Worm (Caenorhabditis elegans): ENCODE data around the gene K10H10.5.

K10H10.5 gene

DNA sequence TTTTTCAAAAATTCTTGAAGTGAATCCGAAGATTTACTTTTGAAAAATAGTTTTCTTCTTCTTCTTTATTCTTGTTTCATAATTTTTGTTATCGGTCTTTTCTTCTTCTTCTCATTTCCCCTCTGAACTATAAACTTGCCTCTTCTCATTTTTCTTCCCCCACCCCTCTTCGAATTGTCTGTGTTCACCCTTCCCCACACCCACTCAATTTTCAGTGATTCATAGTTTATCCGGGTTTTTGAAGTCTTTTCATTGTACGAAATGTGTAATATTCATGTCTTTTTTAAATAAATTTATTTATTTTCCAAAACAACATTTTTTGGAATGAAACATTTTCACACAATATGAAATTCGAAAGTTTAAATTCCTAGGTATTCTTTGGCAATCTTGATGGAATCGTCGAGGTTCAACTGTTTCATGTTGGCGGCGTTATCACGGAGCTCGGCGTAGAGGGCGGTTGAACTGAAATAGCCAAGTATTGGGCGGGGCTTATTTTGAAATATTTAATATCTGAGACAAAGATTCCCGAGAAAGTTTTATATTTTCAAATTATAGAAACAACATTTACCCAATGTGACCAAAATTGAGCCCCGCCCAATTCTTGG lies 8.9 kb upstream of the K10H10.5 start:
- TF ChIP-seq mxl-1 (tag; optimal IDR thresholded peaks at IDR 0.05) (no peak), lin-35 (GFP tag; optimal IDR thresholded peaks at IDR 0.05) (peak in 1 of 3 experiments; percentile 15), lin-26 (GFP tag; IDR thresholded peaks at IDR 0.05) (0 out of 2 replicates have a peak, but pooled peaks have one; percentile 4), ama-1 (optimal IDR thresholded peaks at IDR 0.05) (peak; percentile 69), ama-1 (GFP tag; optimal IDR thresholded peaks at IDR 0.05) (no peak)

DNA sequence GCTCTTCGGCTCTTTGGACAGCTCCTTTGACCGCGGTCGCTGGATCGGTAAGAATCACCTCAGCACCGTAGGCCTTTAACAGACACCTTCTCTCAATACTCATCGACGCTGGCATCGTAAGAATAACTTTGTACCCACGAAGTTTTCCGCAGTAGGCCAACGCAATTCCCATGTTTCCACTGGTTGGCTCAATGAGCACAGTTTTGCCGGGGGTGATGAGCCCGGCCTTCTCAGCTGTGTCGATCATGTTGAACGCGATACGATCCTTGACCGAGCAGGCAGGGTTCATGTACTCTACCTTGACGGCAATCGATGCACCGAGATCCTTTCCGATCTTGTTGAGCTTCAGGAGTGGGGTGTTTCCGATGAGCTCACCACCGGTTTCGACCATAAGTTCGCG lies 7.5 kb upstream of the K10H10.5 start:
- 0 out of 2 replicates have a peak, but pooled peaks have one; percentile 12 for TF ChIP-seq mcd-1 (GFP tag; IDR thresholded peaks at IDR 0.05)
- TF ChIP-seq madf-10 (tag; optimal IDR thresholded peaks at IDR 0.05): no peak
- no peak for TF ChIP-seq lsy-27 (tag; optimal IDR thresholded peaks at IDR 0.05; ENCODE audit: borderline replicate concordance, insufficient read depth)
- TF ChIP-seq lin-26 (GFP tag; IDR thresholded peaks at IDR 0.05): peak; percentile 57; the same call in 1 of the 2 replicates
- no peak for TF ChIP-seq tbx-9 (tag; optimal IDR thresholded peaks at IDR 0.05; ENCODE audit: borderline replicate concordance)
- TF ChIP-seq snpc-1.1 (tag; optimal IDR thresholded peaks at IDR 0.05; ENCODE audit: insufficient read depth): no peak
- TF ChIP-seq ceh-27 (GFP tag; optimal IDR thresholded peaks at IDR 0.05): no peak
- TF ChIP-seq Y56A3A.18 (GFP tag; IDR thresholded peaks at IDR 0.05): no peak
- peak; percentile 52; the same call in 1 of the 2 replicates for TF ChIP-seq zfh-2 (GFP tag; conservative IDR thresholded peaks at IDR 0.05)
- no peak for TF ChIP-seq let-526 (GFP tag; IDR thresholded peaks at IDR 0.05)
- TF ChIP-seq B0336.3 (GFP tag; IDR thresholded peaks at IDR 0.05): no peak
- TF ChIP-seq ekl-4 (GFP tag; IDR thresholded peaks at IDR 0.05): 0 out of 2 replicates have a peak, but pooled peaks have one; percentile 11
- TF ChIP-seq chd-7 (tag; optimal IDR thresholded peaks at IDR 0.05): peak; percentile 18
- peak; percentile 31 for TF ChIP-seq ama-1 (optimal IDR thresholded peaks at IDR 0.05)
- TF ChIP-seq ama-1 (GFP tag; optimal IDR thresholded peaks at IDR 0.05): no peak
- TF ChIP-seq madf-6 (GFP tag; IDR thresholded peaks at IDR 0.05): no peak
- 0 out of 2 replicates have a peak, but pooled peaks have one; percentile 39 for TF ChIP-seq nfyb-1 (GFP tag; IDR thresholded peaks at IDR 0.05)
- no peak for TF ChIP-seq nfya-1 (tag; optimal IDR thresholded peaks at IDR 0.05; ENCODE audit: borderline replicate concordance, insufficient read depth)
- TF ChIP-seq T26A5.8 (tag; optimal IDR thresholded peaks at IDR 0.05): no peak
- TF ChIP-seq ztf-22 (GFP tag; optimal IDR thresholded peaks at IDR 0.05): no peak

DNA sequence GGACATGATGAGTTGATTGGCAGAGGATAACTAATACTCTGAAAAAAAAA lies 7.3 kb upstream of the K10H10.5 start, which contains the start of gene cysl-2:
Gene cysl-2 (minus strand): TSS at position 38 of the 50 bp plus-strand sequence.
- no peak for TF ChIP-seq nfya-1 (tag; optimal IDR thresholded peaks at IDR 0.05; ENCODE audit: borderline replicate concordance, insufficient read depth)
- no peak for TF ChIP-seq rec-8 (tag; optimal IDR thresholded peaks at IDR 0.05)
- TF ChIP-seq mcd-1 (GFP tag; IDR thresholded peaks at IDR 0.05): 0 out of 2 replicates have a peak, but pooled peaks have one; percentile 3

DNA sequence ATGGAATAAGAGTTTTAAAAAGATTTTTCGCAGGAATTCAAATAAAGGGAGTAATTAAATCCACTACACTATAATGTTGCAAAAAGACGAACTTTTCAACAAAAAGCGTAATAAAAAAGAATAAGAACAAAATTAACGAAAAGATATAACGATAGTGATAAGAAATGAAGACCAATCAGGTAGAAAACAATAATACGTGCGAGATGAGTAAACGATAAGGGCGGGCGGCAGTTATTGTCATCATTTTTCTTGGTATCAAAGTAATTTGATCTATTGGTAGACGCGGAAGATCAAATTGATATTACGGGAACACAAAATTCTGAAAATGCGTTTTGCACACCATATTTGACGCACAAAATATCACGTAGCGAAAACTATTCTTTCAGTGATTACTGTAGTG lies 7.1 kb upstream of the K10H10.5 start:
- TF ChIP-seq T07F8.4 (tag; optimal IDR thresholded peaks at IDR 0.05): no peak

DNA sequence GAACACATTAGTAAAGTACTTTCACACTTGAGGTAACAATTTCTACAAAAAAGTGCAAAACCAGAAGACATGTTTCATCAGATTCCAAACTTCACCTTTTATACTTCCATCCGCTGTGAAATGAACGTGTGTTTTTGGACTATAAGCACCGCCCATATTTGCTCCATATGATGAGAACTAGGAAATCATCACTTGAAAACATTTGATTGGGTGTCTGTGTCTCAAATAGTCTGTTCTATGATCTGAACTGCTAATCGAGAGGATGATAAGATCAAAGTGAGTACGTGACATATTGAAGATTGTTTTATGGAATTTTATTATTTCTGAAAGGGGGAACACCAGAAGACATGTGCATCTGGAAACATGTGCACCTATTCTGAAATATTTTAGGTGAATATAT lies 6.2 kb upstream of the K10H10.5 start:
- TF ChIP-seq ceh-79 (tag; optimal IDR thresholded peaks at IDR 0.05) (no peak), lin-26 (GFP tag; IDR thresholded peaks at IDR 0.05) (0 out of 2 replicates have a peak, but pooled peaks have one; percentile 34), F22D6.2 (tag; optimal IDR thresholded peaks at IDR 0.05) (no peak), zim-3 (tag; optimal IDR thresholded peaks at IDR 0.05) (no peak), gei-17 (GFP tag; optimal IDR thresholded peaks at IDR 0.05) (no peak), somi-1 (GFP tag; optimal IDR thresholded peaks at IDR 0.05) (no peak), lin-35 (GFP tag; optimal IDR thresholded peaks at IDR 0.05) (no peak)

DNA sequence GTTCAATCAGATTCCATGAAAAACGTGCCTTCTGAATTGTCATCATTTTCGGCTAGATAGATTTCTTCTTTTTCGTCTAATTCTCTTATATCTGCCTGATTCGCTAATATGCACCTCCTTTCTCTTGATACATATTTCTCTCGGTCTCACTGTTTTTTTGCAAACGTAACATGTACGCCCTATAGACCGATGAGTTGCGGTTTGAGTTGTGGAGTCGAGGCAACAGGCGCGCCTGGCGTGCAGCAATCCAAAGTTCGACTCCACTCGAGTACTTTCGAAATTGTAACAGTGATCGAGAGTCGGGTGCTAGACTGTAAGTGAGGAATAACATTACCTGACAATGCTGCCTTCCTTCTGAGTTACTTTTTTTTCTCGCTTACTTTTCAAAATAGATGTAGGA lies 4.7 kb upstream of the K10H10.5 start:
- TF ChIP-seq nfyb-1 (GFP tag; IDR thresholded peaks at IDR 0.05) (peak; percentile 95), attf-6 (GFP tag; IDR thresholded peaks at IDR 0.05) (0 out of 2 replicates have a peak, but pooled peaks have one; percentile 66), ztf-18 (tag; optimal IDR thresholded peaks at IDR 0.05) (peak; percentile 87), hlh-12 (tag; optimal IDR thresholded peaks at IDR 0.05) (peak; percentile 31), F52B5.7 (tag; optimal IDR thresholded peaks at IDR 0.05) (peak; percentile 95), lsl-1 (GFP tag; optimal IDR thresholded peaks at IDR 0.05) (peak; percentile 67), bed-2 (GFP tag; IDR thresholded peaks at IDR 0.05) (peak; percentile 61; the same call in 1 of the 2 replicates), nfya-1 (tag; optimal IDR thresholded peaks at IDR 0.05; ENCODE audit: borderline replicate concordance, insufficient read depth) (no peak), F49E8.2 (tag; optimal IDR thresholded peaks at IDR 0.05; ENCODE audit: insufficient read depth) (peak; percentile 80), snpc-3.4 (tag; optimal IDR thresholded peaks at IDR 0.05) (peak; percentile 85), dpl-1 (GFP tag; optimal IDR thresholded peaks at IDR 0.05) (peak; percentile 14), cebp-1 (GFP tag; IDR thresholded peaks at IDR 0.05) (peak; percentile 47; the same call in 1 of the 2 replicates), cebp-1 (tag; optimal IDR thresholded peaks at IDR 0.05) (peak; percentile 85)
